Fruit fly (Drosophila melanogaster) whole organism, adult: ENCODE measurements around the gene Irbp.

Experiments
- CG12768 ChIP-seq: fragments of 200-800 bp; sonication (Bioruptor generic); optimal IDR thresholded peaks from 2 replicates; lab custom pipeline; 2017; ENCODE audit warnings: missing biosample characterization, missing genetic modification characterization, mild to moderate bottlenecking, moderate library complexity, missing genetic modification reagents
- CG14711 ChIP-seq: fragments of 200-800 bp; sonication (Bioruptor generic); optimal IDR thresholded peaks from 2 replicates; lab custom pipeline; 2018; ENCODE audit warnings: missing biosample characterization, mild to moderate bottlenecking, missing genetic modification characterization, moderate library complexity
- CG5204 ChIP-seq: fragments of 200-800 bp; sonication (Bioruptor generic); optimal IDR thresholded peaks from 2 replicates; lab custom pipeline; 2016; ENCODE audit warnings: missing biosample characterization, missing genetic modification characterization
- CG7045 ChIP-seq: fragments of 200-800 bp; sonication (Bioruptor generic); optimal IDR thresholded peaks from 2 replicates; lab custom pipeline; 2017; ENCODE audit warnings: missing biosample characterization, mild to moderate bottlenecking, missing genetic modification characterization
- CG7101 ChIP-seq: fragments of 200-800 bp; sonication (Bioruptor generic); optimal IDR thresholded peaks from 2 replicates; lab custom pipeline; 2018; ENCODE audit warnings: missing biosample characterization, mild to moderate bottlenecking, missing genetic modification characterization, moderate library complexity
- Clk ChIP-seq: fragments of 200-800 bp; sonication (Bioruptor generic); optimal IDR thresholded peaks from 2 replicates; lab custom pipeline; 2017; ENCODE audit warnings: missing biosample characterization, missing genetic modification characterization
- Hr96 ChIP-seq: fragments of 200-800 bp; sonication (Bioruptor generic); optimal IDR thresholded peaks from 2 replicates; lab custom pipeline; 2016; ENCODE audit warnings: missing biosample characterization, missing genetic modification characterization
- bab1 ChIP-seq: fragments of 200-800 bp; sonication (Bioruptor generic); optimal IDR thresholded peaks from 3 replicates; lab custom pipeline; 2019; ENCODE audit warnings: missing biosample characterization, mild to moderate bottlenecking, missing genetic modification characterization, moderate library complexity
- cic ChIP-seq: fragments of 200-800 bp; sonication (Bioruptor generic); optimal IDR thresholded peaks from 2 replicates; lab custom pipeline; 2017; ENCODE audit warnings: missing biosample characterization, mild to moderate bottlenecking, missing genetic modification characterization, moderate library complexity
- cnc ChIP-seq, 2 experiments: fragments of >200 bp; optimal IDR thresholded peaks; 2 replicates each; lab custom pipeline; 2017
- kay ChIP-seq: fragments of 200-800 bp; sonication (Bioruptor generic); peaks from one replicate; lab custom pipeline; 2016; ENCODE audit warnings: missing biosample characterization, missing genetic modification characterization, borderline replicate concordance
- ovo ChIP-seq: fragments of 200-800 bp; sonication (Bioruptor generic); optimal IDR thresholded peaks from 2 replicates; lab custom pipeline; 2016; ENCODE audit warnings: missing biosample characterization, missing genetic modification characterization
- toe ChIP-seq: fragments of 200-800 bp; sonication (Bioruptor generic); optimal IDR thresholded peaks from 2 replicates; lab custom pipeline; 2016; ENCODE audit warnings: missing biosample characterization, missing genetic modification characterization

DNA sequence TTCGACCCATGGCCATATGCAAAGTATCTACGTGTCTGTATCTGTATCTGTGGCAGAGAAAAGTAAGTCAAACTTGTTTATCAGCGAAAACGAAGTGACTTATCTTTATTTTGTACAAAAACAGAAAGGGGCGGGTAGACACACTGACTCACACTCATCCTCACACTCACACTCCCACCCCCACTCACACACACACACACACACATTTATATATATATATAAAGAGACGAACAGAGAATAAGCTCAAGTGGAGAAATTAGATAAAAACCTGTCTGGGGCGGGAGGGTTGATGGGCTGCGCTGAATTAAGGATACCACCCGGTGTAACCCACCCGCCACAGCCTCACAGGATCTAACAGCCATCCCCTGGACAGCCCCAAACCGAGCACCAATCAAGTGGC, 39.0 kb upstream of the Irbp start:
- no peak for TF ChIP-seq CG12768 (GFP tag; lab: Kevin White, UChicago)
- TF ChIP-seq CG7101 (tag; lab: Kevin White, UChicago) = no peak
- TF ChIP-seq Clk (GFP tag; lab: Kevin White, UChicago) = no peak
- TF ChIP-seq CG7045 = no peak
- TF ChIP-seq kay = no peak
- TF ChIP-seq cnc (optimal IDR thresholded peaks at IDR 0.05; lab: Kevin White, UChicago) = no peak
- no peak for TF ChIP-seq toe (GFP tag; lab: Kevin White, UChicago)
- TF ChIP-seq CG5204 = no peak
- no peak for TF ChIP-seq bab1 (GFP tag; lab: Kevin White, UChicago)
- TF ChIP-seq cic (GFP tag; lab: Kevin White, UChicago) = no peak
- TF ChIP-seq CG14711 = no peak
- TF ChIP-seq Hr96 = no peak
- no peak for TF ChIP-seq ovo (GFP tag; lab: Kevin White, UChicago)
